Fruit fly (Drosophila melanogaster) whole organism: Measurements from ENCODE around the gene tos.

Experiments
- CG8478 ChIP-seq: fragments of >200 bp; optimal IDR thresholded peaks from 2 replicates; lab custom pipeline; 2018; ENCODE audit warnings: inconsistent platforms
- Dll ChIP-seq: fragments of >200 bp; optimal IDR thresholded peaks from 2 replicates; lab custom pipeline; 2017
- EcR ChIP-seq, 2 experiments: fragments of >200 bp; optimal IDR thresholded peaks; 2 replicates each; lab custom pipeline; 2017; ENCODE audit warnings: missing biosample characterization in 2 of 2, missing genetic modification characterization in 2 of 2, missing genetic modification reagents in 2 of 2
- pan ChIP-seq: fragments of >200 bp; optimal IDR thresholded peaks from 2 replicates; lab custom pipeline; 2017
- psq ChIP-seq: fragments of >200 bp; optimal IDR thresholded peaks from 2 replicates; lab custom pipeline; 2017
- usp ChIP-seq: fragments of >200 bp; optimal IDR thresholded peaks from 2 replicates; lab custom pipeline; 2017; ENCODE audit warnings: missing biosample characterization, missing genetic modification characterization, mixed read lengths

The tos gene

dm6 chr2L:18632389-18632788, 49.5 kb downstream of the tos start:
- TF ChIP-seq usp (GFP tag; lab: Kevin White, UChicago) (no peak), Dll (lab: Kevin White, UChicago) (no peak), psq (lab: Kevin White, UChicago) (no peak), CG8478 (lab: Kevin White, UChicago) (no peak), EcR (GFP tag; optimal IDR thresholded peaks at IDR 0.05; lab: Kevin White, UChicago) (no peak), pan (lab: Kevin White, UChicago) (no peak)

- TF ChIP-seq usp (GFP tag; lab: Kevin White, UChicago) (no peak), EcR (GFP tag; optimal IDR thresholded peaks at IDR 0.05; lab: Kevin White, UChicago) (no peak), Dll (lab: Kevin White, UChicago) (no peak), psq (lab: Kevin White, UChicago) (no peak), CG8478 (lab: Kevin White, UChicago) (no peak), pan (lab: Kevin White, UChicago) (no peak)
These were observed 51.2 kb downstream of the tos start for dm6 chr2L:18630611-18631221.
